Worm (Caenorhabditis elegans) whole organism, late embryonic: ENCODE data around the gene srw-113.
A peak's percentile ranks its signal among the peaks of the same experiment; 100 is the strongest.
"Not testable (repeated sequence)": the region's sequence is repeated elsewhere in the genome, so short reads cannot be mapped to it uniquely, and the experiment has no call there.

Source experiments
- C38D4.7 ChIP-seq: fragments of 200-800 bp; sonication (Bioruptor generic); optimal IDR thresholded peaks from 2 replicates; lab custom pipeline; 2018; ENCODE audit warnings: mild to moderate bottlenecking, missing genetic modification characterization, moderate library complexity, missing compliant biosample characterization
- K09A11.1 ChIP-seq: sonication (generic microtip); optimal IDR thresholded peaks from 2 replicates; lab custom pipeline; 2017; ENCODE audit warnings: antibody characterized with exemption, mild to moderate bottlenecking, missing genetic modification characterization, missing compliant biosample characterization; ENCODE audit not compliant: insufficient read depth
- Y22D7AL.16 ChIP-seq: sonication (generic microtip); optimal IDR thresholded peaks from 2 replicates; lab custom pipeline; 2016; ENCODE audit warnings: missing genetic modification characterization, missing compliant biosample characterization
- ahr-1 ChIP-seq: sonication (generic microtip); optimal IDR thresholded peaks from 2 replicates; lab custom pipeline; 2016; ENCODE audit warnings: missing genetic modification characterization, missing compliant biosample characterization
- ceh-18 ChIP-seq: sonication (generic microtip); optimal IDR thresholded peaks from 2 replicates; lab custom pipeline; 2016; ENCODE audit warnings: missing genetic modification characterization, missing compliant biosample characterization
- ceh-30 ChIP-seq: fragments of 150-350 bp; optimal IDR thresholded peaks from 2 replicates; lab custom pipeline; 2014; ENCODE audit warnings: missing biosample characterization, missing genetic modification characterization
- ceh-31 ChIP-seq: sonication (generic microtip); optimal IDR thresholded peaks from 2 replicates; lab custom pipeline; 2016; ENCODE audit warnings: missing genetic modification characterization, missing compliant biosample characterization
- ceh-34 ChIP-seq: sonication (generic microtip); optimal IDR thresholded peaks from 2 replicates; lab custom pipeline; 2016; ENCODE audit warnings: mild to moderate bottlenecking, missing genetic modification characterization, missing compliant biosample characterization
- ceh-48 ChIP-seq: sonication (generic microtip); optimal IDR thresholded peaks from 2 replicates; lab custom pipeline; 2016; ENCODE audit warnings: missing genetic modification characterization, inconsistent platforms, missing compliant biosample characterization
- ceh-6 ChIP-seq: fragments of 200-800 bp; sonication (Bioruptor generic); optimal IDR thresholded peaks from 2 replicates; lab custom pipeline; 2018; ENCODE audit warnings: mild to moderate bottlenecking, missing genetic modification characterization, missing compliant biosample characterization
- che-1 ChIP-seq: sonication (generic microtip); optimal IDR thresholded peaks from 2 replicates; lab custom pipeline; 2016; ENCODE audit warnings: mild to moderate bottlenecking, missing genetic modification characterization, missing compliant biosample characterization
- dmd-4 ChIP-seq: sonication (generic microtip); optimal IDR thresholded peaks from 2 replicates; lab custom pipeline; 2016; ENCODE audit warnings: borderline replicate concordance, missing genetic modification characterization, missing compliant biosample characterization
- elt-2 ChIP-seq: sonication (generic microtip); optimal IDR thresholded peaks from 2 replicates; lab custom pipeline; 2016; ENCODE audit warnings: missing genetic modification reagents, missing genetic modification characterization, missing compliant biosample characterization
- fkh-10 ChIP-seq: fragments of 150-350 bp; optimal IDR thresholded peaks from 2 replicates; lab custom pipeline; 2014; ENCODE audit warnings: missing biosample characterization, missing genetic modification reagents, missing genetic modification characterization
- gmeb-2 ChIP-seq: sonication (generic microtip); optimal IDR thresholded peaks from 2 replicates; lab custom pipeline; 2016; ENCODE audit warnings: missing genetic modification characterization, inconsistent platforms, missing compliant biosample characterization
- hlh-13 ChIP-seq: fragments of 200-800 bp; sonication (Bioruptor generic); optimal IDR thresholded peaks from 2 replicates; lab custom pipeline; 2018; ENCODE audit warnings: mild to moderate bottlenecking, missing genetic modification characterization, missing compliant biosample characterization
- hlh-6 ChIP-seq: sonication (generic microtip); optimal IDR thresholded peaks from 2 replicates; lab custom pipeline; 2016; ENCODE audit warnings: missing genotype, missing genetic modification characterization, missing compliant biosample characterization
- odd-2 ChIP-seq: sonication (generic microtip); optimal IDR thresholded peaks from 2 replicates; lab custom pipeline; 2017; ENCODE audit warnings: antibody characterized with exemption, mild to moderate bottlenecking, missing genetic modification characterization, missing compliant biosample characterization
- pha-4 ChIP-seq: fragments of 150-350 bp; optimal IDR thresholded peaks from 2 replicates; lab custom pipeline; 2018; ENCODE audit warnings: missing biosample characterization, missing genetic modification reagents, missing genetic modification characterization
- pqm-1 ChIP-seq: sonication (generic microtip); optimal IDR thresholded peaks from 2 replicates; lab custom pipeline; 2016; ENCODE audit warnings: missing genetic modification characterization, missing compliant biosample characterization
- pros-1 ChIP-seq: fragments of 150-350 bp; optimal IDR thresholded peaks from 2 replicates; lab custom pipeline; 2014; ENCODE audit warnings: missing biosample characterization, missing genetic modification reagents, missing genetic modification characterization
- ref-2 ChIP-seq: sonication (generic microtip); optimal IDR thresholded peaks from 2 replicates; lab custom pipeline; 2016; ENCODE audit warnings: missing genetic modification characterization, missing compliant biosample characterization
- rnt-1 ChIP-seq: sonication (generic microtip); optimal IDR thresholded peaks from 2 replicates; lab custom pipeline; 2016; ENCODE audit warnings: missing genetic modification characterization, missing compliant biosample characterization
- sdc-2 ChIP-seq: sonication (generic microtip); optimal IDR thresholded peaks from 2 replicates; lab custom pipeline; 2016; ENCODE audit warnings: missing genotype, missing genetic modification characterization, missing compliant biosample characterization
- sox-2 ChIP-seq: fragments of 200-800 bp; sonication (Bioruptor generic); IDR thresholded peaks from 2 replicates; pipeline ENCODE4 v1.3.6; 2022; ENCODE audit warnings: missing genetic modification reagents, missing genetic modification characterization, missing compliant biosample characterization
- syd-9 ChIP-seq: sonication (generic microtip); optimal IDR thresholded peaks from 2 replicates; lab custom pipeline; 2016; ENCODE audit warnings: mild to moderate bottlenecking, missing genetic modification characterization, moderate library complexity, missing compliant biosample characterization
- tbx-2 ChIP-seq: sonication (generic microtip); optimal IDR thresholded peaks from 2 replicates; lab custom pipeline; 2016; ENCODE audit warnings: missing genetic modification characterization, missing compliant biosample characterization
- tbx-7 ChIP-seq: sonication (generic microtip); optimal IDR thresholded peaks from 2 replicates; lab custom pipeline; 2016; ENCODE audit warnings: missing genotype, missing genetic modification characterization, missing compliant biosample characterization
- unc-3 ChIP-seq, 2 experiments: fragments of 200-800 bp in 1 of 2; sonication (Bioruptor generic) in 1 of 2; sonication (generic microtip) in 1 of 2; conservative IDR thresholded peaks in 1 of 2; optimal IDR thresholded peaks in 1 of 2; 2 replicates each; pipeline versions ENCODE4 v1.3.6 to Lab custom; 2016 to 2022; ENCODE audit warnings: missing compliant biosample characterization in 2 of 2, missing genetic modification characterization in 2 of 2, missing genetic modification reagents in 1 of 2
- unc-42 ChIP-seq: sonication (generic microtip); optimal IDR thresholded peaks from 2 replicates; lab custom pipeline; 2016; ENCODE audit warnings: missing genotype, missing genetic modification characterization, missing compliant biosample characterization
- unc-55 ChIP-seq: sonication (generic microtip); optimal IDR thresholded peaks from 2 replicates; lab custom pipeline; 2017; ENCODE audit warnings: missing biosample characterization, missing genetic modification reagents, missing genetic modification characterization
- unc-86 ChIP-seq: sonication (generic microtip); optimal IDR thresholded peaks from 2 replicates; lab custom pipeline; 2016; ENCODE audit warnings: missing genetic modification characterization, missing compliant biosample characterization

srw-113 gene

DNA sequence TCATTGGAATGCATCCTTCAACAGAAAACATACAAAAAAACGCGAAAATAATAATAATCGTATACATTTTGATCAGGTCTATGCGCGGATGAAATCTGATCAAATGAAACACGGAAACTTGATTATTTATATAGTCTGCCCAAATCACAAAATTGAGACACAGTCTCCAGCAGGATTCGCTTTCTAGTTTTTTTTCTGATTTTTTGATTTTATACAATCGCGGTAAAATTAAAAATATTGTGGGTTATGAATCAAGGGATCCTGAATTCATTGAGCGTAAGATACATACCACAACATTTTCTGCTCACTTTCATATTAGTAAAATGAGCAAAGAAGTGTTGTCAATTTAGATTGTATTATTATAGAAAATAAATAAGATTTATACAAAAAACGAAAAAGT is 16.1 kb downstream of the srw-113 start, which contains the start of gene clec-230:
TSS of gene clec-230 (minus strand) at position 101 of the 400 bp plus-strand sequence.
- no peak for TF ChIP-seq unc-3 (GFP tag; conservative IDR thresholded peaks at IDR 0.05; lab: Robert Waterston, UW)
- no peak for TF ChIP-seq unc-3 (tag; optimal IDR thresholded peaks at IDR 0.05; lab: Kevin White, UChicago)
- TF ChIP-seq rnt-1, result no peak
- no peak for TF ChIP-seq fkh-10
- no peak for TF ChIP-seq odd-2 (tag; lab: Kevin White, UChicago)
- TF ChIP-seq K09A11.1 (tag; lab: Kevin White, UChicago), result no peak
- TF ChIP-seq ceh-34, result no peak
- no peak for TF ChIP-seq ceh-18
- TF ChIP-seq gmeb-2 (tag; lab: Kevin White, UChicago), result no peak
- no peak for TF ChIP-seq unc-42
- no peak for TF ChIP-seq tbx-7 (tag; lab: Kevin White, UChicago)
- TF ChIP-seq unc-55 (GFP tag; lab: Kevin White, UChicago), result no peak
- TF ChIP-seq C38D4.7 (GFP tag; lab: Kevin White, UChicago), result no peak
- TF ChIP-seq pha-4, result no peak
- no peak for TF ChIP-seq ceh-30
- no peak for TF ChIP-seq pqm-1 (tag; lab: Kevin White, UChicago)
- TF ChIP-seq ceh-6 (GFP tag; lab: Kevin White, UChicago), result no peak
- TF ChIP-seq unc-86 (tag; lab: Kevin White, UChicago), result no peak
- no peak for TF ChIP-seq ceh-31 (tag; lab: Kevin White, UChicago)
- TF ChIP-seq tbx-2 (tag; lab: Kevin White, UChicago), result no peak
- TF ChIP-seq, all 69 proteins: peak for 0

DNA sequence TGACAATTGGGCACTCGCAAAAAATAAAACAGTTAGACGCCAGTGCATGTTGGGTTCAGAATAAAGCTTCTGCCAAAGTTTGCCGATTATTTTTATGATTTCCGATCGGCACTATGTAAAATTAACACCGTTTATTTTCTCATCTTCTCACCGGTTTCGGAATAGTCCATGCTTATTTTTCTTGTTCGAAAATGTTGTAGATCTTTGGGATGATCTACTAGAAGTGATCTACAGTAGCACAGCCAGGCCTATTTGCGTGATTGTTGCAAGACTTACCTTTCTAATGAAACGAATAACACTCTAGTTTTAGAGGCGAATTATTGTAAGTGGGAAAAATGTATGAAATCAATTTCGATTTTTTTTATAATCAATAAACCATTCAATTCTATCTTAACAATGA is 17.7 kb downstream of the srw-113 start, which contains the start of gene clec-231:
TSS of gene clec-231 (minus strand) at position 101 of the 400 bp plus-strand sequence.
- no peak for TF ChIP-seq sox-2 (GFP tag; lab: Robert Waterston, UW)
- TF ChIP-seq hlh-13 (GFP tag; lab: Kevin White, UChicago), result no peak
- TF ChIP-seq unc-42, result no peak
- no peak for TF ChIP-seq che-1 (tag; lab: Kevin White, UChicago)
- no peak for TF ChIP-seq K09A11.1 (tag; lab: Kevin White, UChicago)
- TF ChIP-seq ceh-30, result no peak
- TF ChIP-seq ceh-48 (tag; lab: Kevin White, UChicago), result no peak
- TF ChIP-seq, all 69 proteins: peak for 0

DNA sequence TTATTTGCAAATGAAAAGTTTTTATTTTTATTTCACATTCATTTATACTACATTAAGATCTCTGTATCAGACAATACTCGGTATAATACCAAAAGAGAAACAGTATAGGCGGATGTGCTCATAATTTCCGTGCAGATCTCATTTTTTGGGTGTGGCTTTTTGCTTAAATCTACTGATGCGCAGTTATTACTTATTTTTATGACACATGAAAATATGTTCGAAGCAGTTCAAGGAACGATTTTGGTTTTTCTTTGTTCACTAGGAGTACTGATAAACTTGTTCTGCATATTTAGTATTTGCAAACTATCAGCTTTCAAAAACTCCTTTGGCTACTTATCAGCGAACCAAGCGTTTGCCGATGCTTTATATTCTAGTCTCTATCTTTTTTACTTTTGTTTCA is 19.4 kb downstream of the srw-113 start, which contains the start of gene srx-58:
TSS of gene srx-58 (plus strand) at position 301 of the 400 bp plus-strand sequence.
- no peak for TF ChIP-seq K09A11.1 (tag; lab: Kevin White, UChicago)
- no peak for TF ChIP-seq dmd-4 (tag; lab: Kevin White, UChicago)
- no peak for TF ChIP-seq Y22D7AL.16
- TF ChIP-seq ref-2, result no peak
- no peak for TF ChIP-seq syd-9 (tag; lab: Kevin White, UChicago)
- TF ChIP-seq ahr-1, result no peak
- no peak for TF ChIP-seq hlh-6 (tag; lab: Kevin White, UChicago)

DNA sequence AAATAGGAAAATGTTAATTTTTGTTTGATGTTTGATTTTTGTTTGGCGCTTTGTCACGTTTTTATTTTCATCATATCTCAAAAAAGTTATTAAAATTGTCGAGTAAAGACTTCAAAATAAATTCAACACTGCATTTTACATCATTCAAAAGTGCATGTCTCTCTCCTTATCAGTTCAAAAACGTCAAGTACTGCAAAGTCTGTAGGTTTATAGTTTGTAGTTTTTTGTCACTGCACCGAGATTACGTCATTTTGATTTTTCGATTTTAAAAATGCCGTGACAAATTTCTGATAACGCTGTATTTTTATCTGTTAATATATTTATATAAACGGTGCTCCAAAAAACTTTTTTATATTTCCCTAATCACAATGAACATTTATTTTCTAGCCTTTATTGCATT is 21.7 kb downstream of the srw-113 start, which contains the start of gene C29F3.7:
TSS of gene C29F3.7 (plus strand) at position 254 of the 400 bp plus-strand sequence.
- TF ChIP-seq elt-2 (tag; lab: Kevin White, UChicago) (peak; percentile 62), sdc-2 (tag; lab: Kevin White, UChicago) (no peak)
- TF ChIP-seq, all 69 proteins: peak for 1

DNA sequence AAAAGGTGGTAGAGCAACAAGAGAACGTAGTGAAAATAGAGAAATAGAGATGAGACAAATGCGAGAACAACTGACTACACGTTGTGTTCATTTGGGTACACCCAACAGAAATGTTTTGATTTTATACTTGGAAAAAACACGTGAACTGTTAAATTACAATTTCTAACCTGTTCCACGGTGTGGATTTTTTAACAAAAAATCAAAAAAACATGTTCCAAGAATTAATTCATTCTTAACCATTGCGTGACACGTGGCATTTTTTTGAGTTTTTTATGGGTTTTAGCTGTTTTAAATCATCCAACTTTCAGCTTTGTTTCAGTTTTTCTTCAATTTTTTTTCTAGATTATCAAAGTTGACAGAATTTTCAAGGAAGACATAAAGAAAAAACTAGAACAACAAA is 28.5 kb downstream of the srw-113 start, which contains the start of gene ech-1.1:
TSS of gene ech-1.1 (minus strand) at position 101 of the 400 bp plus-strand sequence.
- TF ChIP-seq dmd-4 (tag; lab: Kevin White, UChicago); tbx-2 (tag; lab: Kevin White, UChicago); pros-1: not testable (repeated sequence)
